Fruit fly (Drosophila melanogaster): ENCODE measurements around the gene CG3982.
A peak's percentile ranks its signal among the peaks of the same experiment; 100 is the strongest.

CG3982 gene

dm6 chr3L:9367431-9367867 is 49.7 kb downstream of the CG3982 start (continued):
- TF ChIP-seq Vsx1 (GFP tag; optimal IDR thresholded peaks at IDR 0.05) (no peak), bbx (GFP tag; IDR thresholded peaks at IDR 0.05; ENCODE audit: partially characterized antibody) (no peak), CG4617 (GFP tag; optimal IDR thresholded peaks at IDR 0.05; ENCODE audit: borderline replicate concordance) (peak; percentile 25), pfk (GFP tag; optimal IDR thresholded peaks at IDR 0.05) (no peak), sqz (GFP tag; optimal IDR thresholded peaks at IDR 0.05) (peak; percentile 41), CG31388 (GFP tag; optimal IDR thresholded peaks at IDR 0.05) (no peak), gcm (GFP tag; optimal IDR thresholded peaks at IDR 0.05) (no peak), CG14667 (GFP tag; IDR thresholded peaks at IDR 0.05) (no peak), YL-1 (GFP tag; optimal IDR thresholded peaks at IDR 0.05) (peak; percentile 31), CHES-1-like (GFP tag; optimal IDR thresholded peaks at IDR 0.05) (peak; percentile 53), z (GFP tag; IDR thresholded peaks at IDR 0.05) (no peak), CG12219 (GFP tag; optimal IDR thresholded peaks at IDR 0.05) (no peak), luna (GFP tag; optimal IDR thresholded peaks at IDR 0.05) (no peak), CG11456 (GFP tag; IDR thresholded peaks at IDR 0.05) (no peak), gfzf (GFP tag; optimal IDR thresholded peaks at IDR 0.05) (no peak), D19B (GFP tag; optimal IDR thresholded peaks at IDR 0.05) (no peak), lilli (GFP tag; optimal IDR thresholded peaks at IDR 0.05) (no peak), gem (tag; optimal IDR thresholded peaks at IDR 0.05) (no peak), Fer1 (GFP tag; optimal IDR thresholded peaks at IDR 0.05) (no peak), tll (GFP tag; optimal IDR thresholded peaks at IDR 0.05) (no peak), Dek (tag; optimal IDR thresholded peaks at IDR 0.05) (no peak), CG17385 (GFP tag; optimal IDR thresholded peaks at IDR 0.05) (peak; percentile 87), ato (GFP tag; IDR thresholded peaks at IDR 0.05; ENCODE audit: partially characterized antibody) (no peak), bsh (GFP tag; optimal IDR thresholded peaks at IDR 0.05) (peak in 1 of 2 experiments; percentile 81), NC2α (GFP tag; optimal IDR thresholded peaks at IDR 0.05) (no peak), CG10543 (GFP tag; optimal IDR thresholded peaks at IDR 0.05) (no peak), crc (GFP tag; optimal IDR thresholded peaks at IDR 0.05) (no peak), shn (GFP tag; optimal IDR thresholded peaks at IDR 0.05) (no peak), pho (GFP tag; optimal IDR thresholded peaks at IDR 0.05) (no peak), gt (GFP tag; IDR thresholded peaks at IDR 0.05) (no peak), peb (GFP tag; IDR thresholded peaks at IDR 0.05) (no peak), HLH4C (GFP tag; IDR thresholded peaks at IDR 0.05; ENCODE audit: partially characterized antibody) (no peak), h (optimal IDR thresholded peaks at IDR 0.05) (no peak), CG16779 (GFP tag; IDR thresholded peaks at IDR 0.05) (no peak), eve (GFP tag; optimal IDR thresholded peaks at IDR 0.05) (no peak), Abd-B (GFP tag; optimal IDR thresholded peaks at IDR 0.05) (no peak), CG10959 (GFP tag; IDR thresholded peaks at IDR 0.05) (no peak), knrl (GFP tag; IDR thresholded peaks at IDR 0.05; ENCODE audit: partially characterized antibody) (0 out of 3 replicates have a peak, but pooled peaks have one; percentile 41), trh (GFP tag; optimal IDR thresholded peaks at IDR 0.05) (no peak), Doc2 (GFP tag; IDR thresholded peaks at IDR 0.05) (no peak), schlank (tag; optimal IDR thresholded peaks at IDR 0.05) (no peak), Lim3 (GFP tag; IDR thresholded peaks at IDR 0.05) (no peak), CG2202 (tag; optimal IDR thresholded peaks at IDR 0.05) (no peak), Camta (GFP tag; optimal IDR thresholded peaks at IDR 0.05) (no peak), C15 (GFP tag; IDR thresholded peaks at IDR 0.05) (no peak), CG2120 (GFP tag; optimal IDR thresholded peaks at IDR 0.05) (no peak), Trl (optimal IDR thresholded peaks at IDR 0.05) (no peak), Trl (GFP tag; optimal IDR thresholded peaks at IDR 0.05) (no peak), zen2 (GFP tag; IDR thresholded peaks at IDR 0.05; ENCODE audit: partially characterized antibody) (no peak), ttk (GFP tag; IDR thresholded peaks at IDR 0.05) (no peak), CG8290 (GFP tag; optimal IDR thresholded peaks at IDR 0.05) (no peak), CG8290 (tag; optimal IDR thresholded peaks at IDR 0.05) (no peak)

Measured in whole organism, embryonic.